Worm (Caenorhabditis elegans) whole organism, L2 larva: ENCODE data around the gene ZC412.10.

Source experiments
- F13H6.1 ChIP-seq: sonication (generic microtip); optimal IDR thresholded peaks from 2 replicates; lab custom pipeline; 2016; ENCODE audit warnings: missing genetic modification characterization, missing compliant biosample characterization
- egl-27 ChIP-seq: sonication (generic microtip); optimal IDR thresholded peaks from 3 replicates; lab custom pipeline; 2017; ENCODE audit warnings: missing biosample characterization, missing genetic modification reagents, missing genetic modification characterization
- elt-1 ChIP-seq: fragments of 150-350 bp; optimal IDR thresholded peaks from 2 replicates; lab custom pipeline; 2014; ENCODE audit warnings: missing biosample characterization, missing genetic modification characterization
- lin-11 ChIP-seq: fragments of 150-350 bp; sonication (generic microtip); optimal IDR thresholded peaks from 2 replicates; lab custom pipeline; 2014; ENCODE audit warnings: missing biosample characterization, missing genetic modification characterization, inconsistent platforms, mixed read lengths
- lin-13 ChIP-seq: fragments of 150-350 bp; optimal IDR thresholded peaks from 2 replicates; lab custom pipeline; 2014; ENCODE audit warnings: missing biosample characterization, missing genetic modification reagents, missing genetic modification characterization
- nhr-11 ChIP-seq: fragments of 150-350 bp; optimal IDR thresholded peaks from 2 replicates; lab custom pipeline; 2014; ENCODE audit warnings: missing biosample characterization, missing genetic modification characterization
- snpc-4 ChIP-seq: fragments of 150-350 bp; optimal IDR thresholded peaks from 2 replicates; lab custom pipeline; 2014; ENCODE audit warnings: missing biosample characterization, missing genetic modification characterization
- unc-62 ChIP-seq: fragments of 150-350 bp; optimal IDR thresholded peaks from 2 replicates; lab custom pipeline; 2014; ENCODE audit warnings: missing biosample characterization, missing genetic modification reagents, missing genetic modification characterization
- zag-1 ChIP-seq: fragments of 150-350 bp; optimal IDR thresholded peaks from 2 replicates; lab custom pipeline; 2014; ENCODE audit warnings: missing biosample characterization, missing genetic modification characterization
- ztf-4 ChIP-seq: fragments of 150-350 bp; optimal IDR thresholded peaks from 2 replicates; lab custom pipeline; 2014; ENCODE audit warnings: missing biosample characterization, missing genetic modification characterization

DNA sequence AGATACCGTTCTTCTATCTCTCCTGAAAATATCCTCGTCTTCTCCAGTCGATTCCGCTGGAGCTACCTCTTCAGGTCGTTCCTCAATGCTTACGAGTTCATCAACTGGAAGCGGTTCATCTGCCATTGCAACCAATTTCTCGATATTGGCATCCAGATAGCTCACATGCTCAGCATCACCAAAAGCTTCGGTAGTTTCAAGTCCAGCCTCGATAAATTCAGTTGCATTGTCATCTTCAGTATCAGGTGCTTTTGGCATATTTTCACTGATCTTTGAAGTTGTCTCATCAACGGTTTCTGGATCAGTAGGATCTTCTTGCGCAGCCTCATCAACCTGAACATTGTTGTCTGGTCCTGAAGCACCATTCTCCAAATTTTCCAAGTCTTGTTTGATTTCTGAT lies 35.0 kb downstream of the ZC412.10 start:
- TF ChIP-seq F13H6.1 (tag; lab: Kevin White, UChicago) (no peak), nhr-11 (tag; lab: Kevin White, UChicago) (no peak), ztf-4 (tag; lab: Kevin White, UChicago) (no peak), zag-1 (tag; lab: Kevin White, UChicago) (no peak), unc-62 (GFP tag; lab: Kevin White, UChicago) (no peak), snpc-4 (tag; lab: Kevin White, UChicago) (no peak), elt-1 (tag; lab: Kevin White, UChicago) (no peak), egl-27 (tag; lab: Kevin White, UChicago) (no peak), lin-13 (GFP tag; lab: Kevin White, UChicago) (no peak), lin-11 (tag; lab: Kevin White, UChicago) (no peak)
